Worm (Caenorhabditis elegans): ENCODE measurements around the gene exos-7.

DNA sequence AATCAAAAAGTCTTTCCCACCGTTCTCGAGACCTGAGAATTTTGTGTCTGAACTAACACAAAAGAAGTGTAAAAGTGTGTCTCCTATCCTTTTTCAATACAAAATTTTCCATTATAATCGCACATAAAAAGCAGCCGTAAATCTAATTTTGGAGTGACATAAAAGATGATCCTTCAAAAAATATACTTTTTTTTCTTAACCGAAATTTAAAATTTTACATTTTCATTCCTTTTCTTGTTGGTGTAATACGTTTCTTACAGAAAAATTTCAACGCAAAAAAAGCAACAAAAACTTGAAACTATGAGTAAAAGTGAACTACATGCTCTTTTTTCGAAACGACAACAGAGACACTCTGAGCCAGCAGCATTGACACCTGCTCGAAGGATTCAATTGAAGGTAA lies 31.6 kb upstream of the exos-7 start, which contains the start of gene Y44A6D.6:
- TF ChIP-seq ref-1 (GFP tag; conservative IDR thresholded peaks at IDR 0.05) (no peak), flt-1 (GFP tag; IDR thresholded peaks at IDR 0.05) (no peak)
